Fruit fly (Drosophila melanogaster): ENCODE measurements around the gene Rassf.

DNA sequence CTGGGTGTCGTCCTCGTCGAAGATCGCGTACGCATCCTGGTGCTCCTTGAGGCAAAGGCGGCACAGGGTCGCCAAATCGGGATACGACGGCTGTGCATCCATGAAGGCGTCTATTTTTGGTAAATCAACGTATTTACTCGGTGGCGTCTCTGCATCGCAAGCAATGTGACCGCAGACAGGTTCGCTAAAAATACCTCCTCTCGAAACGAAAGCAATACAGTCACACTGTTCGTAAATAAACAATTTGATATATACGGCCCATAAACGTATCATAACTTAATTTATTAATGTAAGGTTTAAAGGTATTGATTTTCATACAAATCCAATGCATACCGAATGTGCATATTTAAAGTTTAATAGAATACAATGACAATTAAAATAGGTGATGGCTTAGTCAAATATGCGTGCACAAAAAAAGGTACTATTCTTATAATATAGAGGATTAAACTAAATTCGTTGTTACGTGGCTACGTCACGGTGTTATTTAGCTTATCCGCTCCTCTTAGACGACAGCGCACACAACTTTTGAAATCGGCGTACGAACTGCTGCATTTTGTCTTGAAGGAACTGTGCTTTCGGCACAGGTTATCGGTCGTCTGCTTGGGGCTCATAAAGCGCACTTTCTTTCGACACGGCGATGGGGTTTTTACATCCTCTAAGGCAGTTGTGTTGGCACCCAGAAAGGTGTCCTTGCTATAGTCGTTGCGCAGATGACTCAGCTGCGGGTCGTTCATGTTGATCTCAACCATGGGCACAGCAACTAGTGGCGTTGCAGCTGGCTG, 8.7 kb upstream of the Rassf start, which contains the start of gene CG31365:
- no peak for TF ChIP-seq Ets98B (GFP tag; IDR thresholded peaks at IDR 0.05)
- TF ChIP-seq CG12605 (GFP tag; IDR thresholded peaks at IDR 0.05) = no peak
- TF ChIP-seq Pif1B (GFP tag; optimal IDR thresholded peaks at IDR 0.05) = no peak

All from whole organism, pupa.